ENCODE assay signal across 1 fruit fly cellular context in genomic region chrX:16385942-16386392, dm6.
TF ChIP-seq lines count a peak whose summit lies in the region.

No protein-coding gene starts in this region.

TF ChIP-seq in whole organism, embryonic, 481 proteins besides CTCF, POLR2A, EP300 and RAD21 (continued from another document and continues in another):
- TF ChIP-seq HHEX (GFP tag; optimal IDR thresholded peaks at IDR 0.05; lab: Kevin White, UChicago) (peak; percentile 32), tx (GFP tag; optimal IDR thresholded peaks at IDR 0.05; lab: Kevin White, UChicago) (no peak), CG10274 (GFP tag; optimal IDR thresholded peaks at IDR 0.05; lab: Kevin White, UChicago) (no peak), CG5953 (GFP tag; IDR thresholded peaks at IDR 0.05; lab: Robert Waterston, UW) (no peak), CG7786 (GFP tag; optimal IDR thresholded peaks at IDR 0.05; lab: Kevin White, UChicago) (no peak), CG17912 (GFP tag; optimal IDR thresholded peaks at IDR 0.05; lab: Kevin White, UChicago) (no peak), CG11247 (GFP tag; IDR thresholded peaks at IDR 0.05; lab: Robert Waterston, UW) (no peak), CG3838 (GFP tag; optimal IDR thresholded peaks at IDR 0.05; lab: Kevin White, UChicago) (no peak), ash1 (GFP tag; optimal IDR thresholded peaks at IDR 0.05; lab: Kevin White, UChicago) (no peak), Hmx (GFP tag; optimal IDR thresholded peaks at IDR 0.05; lab: Kevin White, UChicago) (no peak), CG30403 (GFP tag; optimal IDR thresholded peaks at IDR 0.05; lab: Kevin White, UChicago) (peak; percentile 46), MESR4 (GFP tag; optimal IDR thresholded peaks at IDR 0.05; lab: Kevin White, UChicago) (no peak), CG8281 (tag; optimal IDR thresholded peaks at IDR 0.05; lab: Kevin White, UChicago) (no peak), CG17802 (tag; optimal IDR thresholded peaks at IDR 0.05; lab: Kevin White, UChicago) (no peak), seq (GFP tag; IDR thresholded peaks at IDR 0.05; lab: Robert Waterston, UW) (0 out of 2 replicates have a peak, but pooled peaks have one; percentile 24), D19B (GFP tag; optimal IDR thresholded peaks at IDR 0.05; lab: Kevin White, UChicago) (peak; percentile 13), PHDP (tag; optimal IDR thresholded peaks at IDR 0.05; lab: Kevin White, UChicago) (peak; percentile 24), Spps (tag; optimal IDR thresholded peaks at IDR 0.05; lab: Kevin White, UChicago) (no peak), slou (GFP tag; optimal IDR thresholded peaks at IDR 0.05; lab: Kevin White, UChicago) (no peak), Elba2 (GFP tag; optimal IDR thresholded peaks at IDR 0.05; lab: Kevin White, UChicago) (no peak), ewg (GFP tag; optimal IDR thresholded peaks at IDR 0.05; lab: Kevin White, UChicago) (no peak), chif (GFP tag; optimal IDR thresholded peaks at IDR 0.05; lab: Kevin White, UChicago) (no peak), Bdp1 (GFP tag; optimal IDR thresholded peaks at IDR 0.05; lab: Kevin White, UChicago) (no peak), danr (GFP tag; IDR thresholded peaks at IDR 0.05; lab: Robert Waterston, UW) (no peak), ro (GFP tag; IDR thresholded peaks at IDR 0.05; lab: Robert Waterston, UW) (no peak), Deaf1 (tag; optimal IDR thresholded peaks at IDR 0.05; lab: Kevin White, UChicago) (no peak), z (GFP tag; IDR thresholded peaks at IDR 0.05; lab: Robert Waterston, UW) (no peak), Taf1 (GFP tag; IDR thresholded peaks at IDR 0.05; lab: Robert Waterston, UW) (no peak), Dll (GFP tag; IDR thresholded peaks at IDR 0.05; lab: Robert Waterston, UW; ENCODE audit: partially characterized antibody) (no peak), Eip74EF (GFP tag; optimal IDR thresholded peaks at IDR 0.05; lab: Kevin White, UChicago) (peak in 1 of 2 experiments; percentile 37), sd (tag; optimal IDR thresholded peaks at IDR 0.05; lab: Kevin White, UChicago) (no peak), CG13624 (GFP tag; optimal IDR thresholded peaks at IDR 0.05; lab: Kevin White, UChicago) (peak; percentile 21), Mad (GFP tag; optimal IDR thresholded peaks at IDR 0.05; lab: Kevin White, UChicago) (no peak), dm (GFP tag; optimal IDR thresholded peaks at IDR 0.05; lab: Kevin White, UChicago) (peak; percentile 3), sisA (GFP tag; IDR thresholded peaks at IDR 0.05; lab: Robert Waterston, UW) (no peak), CHES-1-like (GFP tag; optimal IDR thresholded peaks at IDR 0.05; lab: Kevin White, UChicago) (peak; percentile 26), trem (tag; optimal IDR thresholded peaks at IDR 0.05; lab: Kevin White, UChicago) (peak; percentile 10), CG13775 (GFP tag; optimal IDR thresholded peaks at IDR 0.05; lab: Kevin White, UChicago) (peak; percentile 27), CG18262 (tag; optimal IDR thresholded peaks at IDR 0.05; lab: Kevin White, UChicago) (peak; percentile 50), sob (GFP tag; IDR thresholded peaks at IDR 0.05; lab: Robert Waterston, UW) (no peak), CG5180 (GFP tag; optimal IDR thresholded peaks at IDR 0.05; lab: Kevin White, UChicago) (no peak), ap (GFP tag; IDR thresholded peaks at IDR 0.05; lab: Robert Waterston, UW) (no peak), da (GFP tag; optimal IDR thresholded peaks at IDR 0.05; lab: Kevin White, UChicago) (no peak), CG3847 (GFP tag; IDR thresholded peaks at IDR 0.05; lab: Robert Waterston, UW) (no peak), CG9876 (GFP tag; optimal IDR thresholded peaks at IDR 0.05; lab: Kevin White, UChicago) (no peak), slp2 (GFP tag; optimal IDR thresholded peaks at IDR 0.05; lab: Kevin White, UChicago) (no peak), CG7839 (tag; optimal IDR thresholded peaks at IDR 0.05; lab: Kevin White, UChicago) (peak; percentile 62), mirr (GFP tag; optimal IDR thresholded peaks at IDR 0.05; lab: Kevin White, UChicago) (peak; percentile 38), Mrtf (GFP tag; IDR thresholded peaks at IDR 0.05; lab: Robert Waterston, UW) (no peak), dmrt11E (tag; optimal IDR thresholded peaks at IDR 0.05; lab: Kevin White, UChicago) (no peak), CG6254 (GFP tag; optimal IDR thresholded peaks at IDR 0.05; lab: Kevin White, UChicago) (no peak), zen (tag; optimal IDR thresholded peaks at IDR 0.05; lab: Kevin White, UChicago) (no peak), CG1602 (GFP tag; optimal IDR thresholded peaks at IDR 0.05; lab: Kevin White, UChicago) (no peak), E2f1 (GFP tag; IDR thresholded peaks at IDR 0.05; lab: Robert Waterston, UW) (0 out of 2 replicates have a peak, but pooled peaks have one; percentile 17), CG32767 (GFP tag; IDR thresholded peaks at IDR 0.05; lab: Robert Waterston, UW) (no peak), al (GFP tag; IDR thresholded peaks at IDR 0.05; lab: Robert Waterston, UW) (no peak), CG31441 (GFP tag; IDR thresholded peaks at IDR 0.05; lab: Robert Waterston, UW) (peak; percentile 58; the same call in 1 of the 2 replicates), MTF-1 (GFP tag; optimal IDR thresholded peaks at IDR 0.05; lab: Kevin White, UChicago; ENCODE audit: borderline replicate concordance) (no peak), D19A (tag; optimal IDR thresholded peaks at IDR 0.05; lab: Kevin White, UChicago) (no peak), dmrt99B (tag; optimal IDR thresholded peaks at IDR 0.05; lab: Kevin White, UChicago) (peak; percentile 56), CG2120 (GFP tag; optimal IDR thresholded peaks at IDR 0.05; lab: Kevin White, UChicago) (peak; percentile 63), fru (optimal IDR thresholded peaks at IDR 0.05; lab: Kevin White, UChicago) (no peak), pita (GFP tag; optimal IDR thresholded peaks at IDR 0.05; lab: Kevin White, UChicago) (no peak), Abd-B (GFP tag; optimal IDR thresholded peaks at IDR 0.05; lab: Kevin White, UChicago) (no peak), Dek (tag; optimal IDR thresholded peaks at IDR 0.05; lab: Kevin White, UChicago) (peak; percentile 1), Nf-YA (GFP tag; IDR thresholded peaks at IDR 0.05; lab: Robert Waterston, UW) (no peak), CG12744 (GFP tag; optimal IDR thresholded peaks at IDR 0.05; lab: Kevin White, UChicago) (peak; percentile 14), Gug (GFP tag; IDR thresholded peaks at IDR 0.05; lab: Robert Waterston, UW) (no peak), Asciz (GFP tag; optimal IDR thresholded peaks at IDR 0.05; lab: Kevin White, UChicago) (peak; percentile 20), phol (tag; optimal IDR thresholded peaks at IDR 0.05; lab: Kevin White, UChicago) (peak; percentile 36), bsh (GFP tag; optimal IDR thresholded peaks at IDR 0.05; lab: Kevin White, UChicago) (no peak), Hsf (GFP tag; optimal IDR thresholded peaks at IDR 0.05; lab: Kevin White, UChicago) (no peak), CG17361 (GFP tag; IDR thresholded peaks at IDR 0.05; lab: Robert Waterston, UW) (peak; percentile 52; the same call in 1 of the 3 replicates), CG11085 (GFP tag; IDR thresholded peaks at IDR 0.05; lab: Robert Waterston, UW) (no peak), pho (GFP tag; optimal IDR thresholded peaks at IDR 0.05; lab: Kevin White, UChicago) (peak; percentile 51), fd96Cb (tag; optimal IDR thresholded peaks at IDR 0.05; lab: Kevin White, UChicago) (peak; percentile 2), sens (GFP tag; lab: Kevin White, UChicago) (peak; percentile 71), CG1233 (GFP tag; optimal IDR thresholded peaks at IDR 0.05; lab: Kevin White, UChicago) (peak; percentile 25), sc (optimal IDR thresholded peaks at IDR 0.05; lab: Kevin White, UChicago) (no peak), sc (GFP tag; optimal IDR thresholded peaks at IDR 0.05; lab: Kevin White, UChicago) (no peak), zen2 (GFP tag; IDR thresholded peaks at IDR 0.05; lab: Robert Waterston, UW; ENCODE audit: partially characterized antibody) (no peak), CG9797 (GFP tag; optimal IDR thresholded peaks at IDR 0.05; lab: Kevin White, UChicago) (no peak), CG2116 (GFP tag; optimal IDR thresholded peaks at IDR 0.05; lab: Kevin White, UChicago) (no peak), CG15601 (tag; optimal IDR thresholded peaks at IDR 0.05; lab: Kevin White, UChicago) (no peak), CG12391 (tag; optimal IDR thresholded peaks at IDR 0.05; lab: Kevin White, UChicago) (peak; percentile 55), GATAe (GFP tag; conservative IDR thresholded peaks at IDR 0.05; lab: Robert Waterston, UW) (no peak), caup (GFP tag; optimal IDR thresholded peaks at IDR 0.05; lab: Kevin White, UChicago; ENCODE audit: severe bottlenecking) (peak; percentile 72), ATbp (GFP tag; optimal IDR thresholded peaks at IDR 0.05; lab: Kevin White, UChicago) (no peak), Doc2 (GFP tag; IDR thresholded peaks at IDR 0.05; lab: Robert Waterston, UW) (no peak), Ptx1 (GFP tag; IDR thresholded peaks at IDR 0.05; lab: Robert Waterston, UW) (0 out of 2 replicates have a peak, but pooled peaks have one; percentile 23), Oaz (GFP tag; IDR thresholded peaks at IDR 0.05; lab: Robert Waterston, UW) (no peak), fd3F (GFP tag; optimal IDR thresholded peaks at IDR 0.05; lab: Kevin White, UChicago) (no peak), CG18011 (GFP tag; optimal IDR thresholded peaks at IDR 0.05; lab: Kevin White, UChicago) (no peak), CG1603 (tag; optimal IDR thresholded peaks at IDR 0.05; lab: Kevin White, UChicago) (no peak), lov (optimal IDR thresholded peaks at IDR 0.05; lab: Kevin White, UChicago) (no peak), lov (GFP tag; IDR thresholded peaks at IDR 0.05; lab: Robert Waterston, UW) (no peak), Pdp1 (GFP tag; optimal IDR thresholded peaks at IDR 0.05; lab: Kevin White, UChicago) (no peak), grau (tag; optimal IDR thresholded peaks at IDR 0.05; lab: Kevin White, UChicago) (peak; percentile 52), nmo (GFP tag; optimal IDR thresholded peaks at IDR 0.05; lab: Kevin White, UChicago) (peak; percentile 9), CG8765 (GFP tag; IDR thresholded peaks at IDR 0.05; lab: Robert Waterston, UW) (no peak), CG33557 (GFP tag; optimal IDR thresholded peaks at IDR 0.05; lab: Kevin White, UChicago) (no peak), CG1529 (GFP tag; optimal IDR thresholded peaks at IDR 0.05; lab: Kevin White, UChicago) (no peak), esg (GFP tag; conservative IDR thresholded peaks at IDR 0.05; lab: Robert Waterston, UW) (no peak), Neu2 (GFP tag; optimal IDR thresholded peaks at IDR 0.05; lab: Kevin White, UChicago; ENCODE audit: borderline replicate concordance) (no peak), Sin3A (optimal IDR thresholded peaks at IDR 0.05; lab: Kevin White, UChicago) (no peak), cas (GFP tag; IDR thresholded peaks at IDR 0.05; lab: Robert Waterston, UW) (no peak), her (GFP tag; optimal IDR thresholded peaks at IDR 0.05; lab: Kevin White, UChicago) (no peak), disco-r (GFP tag; optimal IDR thresholded peaks at IDR 0.05; lab: Kevin White, UChicago) (no peak), peb (GFP tag; IDR thresholded peaks at IDR 0.05; lab: Robert Waterston, UW) (no peak), Scr (GFP tag; IDR thresholded peaks at IDR 0.05; lab: Robert Waterston, UW; ENCODE audit: partially characterized antibody) (no peak), ci (GFP tag; IDR thresholded peaks at IDR 0.05; lab: Robert Waterston, UW) (no peak), Kr (GFP tag; optimal IDR thresholded peaks at IDR 0.05; lab: Kevin White, UChicago) (no peak), bab2 (GFP tag; optimal IDR thresholded peaks at IDR 0.05; lab: Kevin White, UChicago) (peak; percentile 38), tap (tag; optimal IDR thresholded peaks at IDR 0.05; lab: Kevin White, UChicago) (peak; percentile 36), Drgx (GFP tag; IDR thresholded peaks at IDR 0.05; lab: Robert Waterston, UW) (peak; percentile 50; the same call in 1 of the 2 replicates), dati (GFP tag; IDR thresholded peaks at IDR 0.05; lab: Robert Waterston, UW) (no peak), C15 (GFP tag; IDR thresholded peaks at IDR 0.05; lab: Robert Waterston, UW) (no peak), CG13296 (GFP tag; optimal IDR thresholded peaks at IDR 0.05; lab: Kevin White, UChicago) (peak; percentile 22), sug (tag; optimal IDR thresholded peaks at IDR 0.05; lab: Kevin White, UChicago) (peak; percentile 25), hkb (optimal IDR thresholded peaks at IDR 0.05; lab: Kevin White, UChicago) (no peak), hkb (GFP tag; IDR thresholded peaks at IDR 0.05; lab: Robert Waterston, UW) (no peak), Opbp (GFP tag; IDR thresholded peaks at IDR 0.05; lab: Robert Waterston, UW; ENCODE audit: partially characterized antibody) (no peak), CG7928 (GFP tag; optimal IDR thresholded peaks at IDR 0.05; lab: Kevin White, UChicago) (peak; percentile 12), Fer3 (tag; optimal IDR thresholded peaks at IDR 0.05; lab: Kevin White, UChicago) (peak; percentile 37), cato (GFP tag; optimal IDR thresholded peaks at IDR 0.05; lab: Kevin White, UChicago; ENCODE audit: borderline replicate concordance) (no peak), lmd (GFP tag; IDR thresholded peaks at IDR 0.05; lab: Robert Waterston, UW) (0 out of 2 replicates have a peak, but pooled peaks have one; percentile 13), Aef1 (GFP tag; IDR thresholded peaks at IDR 0.05; lab: Robert Waterston, UW) (no peak), ranshi (GFP tag; IDR thresholded peaks at IDR 0.05; lab: Robert Waterston, UW) (no peak), fu2 (GFP tag; optimal IDR thresholded peaks at IDR 0.05; lab: Kevin White, UChicago) (no peak), dimm (GFP tag; IDR thresholded peaks at IDR 0.05; lab: Robert Waterston, UW) (no peak), CG8089 (GFP tag; optimal IDR thresholded peaks at IDR 0.05; lab: Kevin White, UChicago) (no peak), CG18476 (GFP tag; optimal IDR thresholded peaks at IDR 0.05; lab: Kevin White, UChicago) (no peak), CG9817 (tag; optimal IDR thresholded peaks at IDR 0.05; lab: Kevin White, UChicago) (no peak), zfh2 (GFP tag; optimal IDR thresholded peaks at IDR 0.05; lab: Kevin White, UChicago) (no peak), Sry-β (GFP tag; optimal IDR thresholded peaks at IDR 0.05; lab: Kevin White, UChicago) (no peak), CG17385 (GFP tag; optimal IDR thresholded peaks at IDR 0.05; lab: Kevin White, UChicago) (peak; percentile 42), CG2889 (GFP tag; IDR thresholded peaks at IDR 0.05; lab: Robert Waterston, UW) (no peak), CG4360 (GFP tag; IDR thresholded peaks at IDR 0.05; lab: Robert Waterston, UW) (no peak)
